Fruit fly (Drosophila melanogaster): ENCODE data around the gene CG9356.
A peak's percentile ranks its signal among the peaks of the same experiment; 100 is the strongest.

Gene CG9356

DNA sequence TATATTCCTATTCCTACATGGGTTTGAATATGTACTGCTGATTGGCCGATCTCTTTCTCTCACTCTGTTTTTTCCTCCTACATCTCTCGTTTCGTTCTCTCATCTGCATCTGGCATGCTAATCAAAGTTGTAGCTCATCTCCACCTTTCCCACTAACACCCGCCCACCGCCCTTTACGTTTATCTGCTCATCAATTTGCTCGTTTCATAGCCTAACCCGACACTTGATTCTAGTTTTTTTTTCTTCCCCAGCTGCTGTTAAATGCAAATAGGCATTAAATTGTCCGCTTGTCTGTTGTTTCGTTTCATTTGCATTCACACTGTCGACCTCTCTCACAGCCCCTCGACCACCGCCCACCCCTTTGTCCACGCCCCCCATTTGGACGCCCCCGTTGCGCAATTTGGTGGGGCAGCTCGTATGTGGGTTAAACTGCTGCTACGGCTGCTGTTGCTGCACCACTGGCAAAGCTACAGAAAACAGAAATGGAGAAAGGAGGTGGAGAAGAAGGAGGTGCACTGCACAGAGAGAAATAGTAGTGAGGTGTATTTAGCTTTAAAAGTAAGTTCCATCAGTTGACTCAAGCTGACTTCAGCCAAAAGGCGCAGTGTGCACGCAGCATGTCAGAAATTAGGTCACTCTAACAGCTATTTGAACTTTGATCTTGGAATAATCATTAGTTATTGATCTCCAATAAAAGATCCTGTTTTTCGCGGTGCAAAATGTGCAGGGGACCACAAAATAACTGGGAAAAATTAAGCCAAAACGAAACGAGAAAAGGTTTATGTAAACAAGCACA is 16.6 kb upstream of the CG9356 start (continued):
- peak; percentile 41 for TF ChIP-seq CG11762 (GFP tag; optimal IDR thresholded peaks at IDR 0.05; ENCODE audit: insufficient read depth)
- peak; percentile 58 for TF ChIP-seq Eip78C (GFP tag)
- no peak for TF ChIP-seq Hr38 (GFP tag; optimal IDR thresholded peaks at IDR 0.05)
- peak; percentile 24 for TF ChIP-seq CG31627 (GFP tag; optimal IDR thresholded peaks at IDR 0.05)
- TF ChIP-seq net (GFP tag; optimal IDR thresholded peaks at IDR 0.05) = peak; percentile 46
- TF ChIP-seq CG3919 (GFP tag; optimal IDR thresholded peaks at IDR 0.05) = peak; percentile 37

dm6 chr3R:9419300-9419652 is 15.2 kb upstream of the CG9356 start:
- TF ChIP-seq salr (GFP tag; optimal IDR thresholded peaks at IDR 0.05) = no peak
- no peak for TF ChIP-seq CG3032 (tag; optimal IDR thresholded peaks at IDR 0.05)
- peak; percentile 11 for TF ChIP-seq dsx (GFP tag; optimal IDR thresholded peaks at IDR 0.05; ENCODE audit: poor library complexity, severe bottlenecking)
- no peak for TF ChIP-seq svp (GFP tag)
- no peak for TF ChIP-seq OdsH (GFP tag; optimal IDR thresholded peaks at IDR 0.05)
- no peak for TF ChIP-seq CG11902 (GFP tag; optimal IDR thresholded peaks at IDR 0.05)
- no peak for TF ChIP-seq CG31627 (GFP tag; optimal IDR thresholded peaks at IDR 0.05)
- peak; percentile 14 for TF ChIP-seq Eip75B (GFP tag; optimal IDR thresholded peaks at IDR 0.05)
- TF ChIP-seq CG15336 (GFP tag; IDR thresholded peaks at IDR 0.05) = no peak
- TF ChIP-seq net (GFP tag; optimal IDR thresholded peaks at IDR 0.05) = peak; percentile 26
- peak; percentile 3 for TF ChIP-seq CG3919 (GFP tag; optimal IDR thresholded peaks at IDR 0.05)
- TF ChIP-seq acj6 (GFP tag; optimal IDR thresholded peaks at IDR 0.05) = no peak
- peak; percentile 65 for TF ChIP-seq vri (GFP tag; optimal IDR thresholded peaks at IDR 0.05)
- TF ChIP-seq Hr4 (GFP tag; optimal IDR thresholded peaks at IDR 0.05) = no peak
- TF ChIP-seq CG7368 (GFP tag; optimal IDR thresholded peaks at IDR 0.05) = no peak
- no peak for TF ChIP-seq fkh (GFP tag; optimal IDR thresholded peaks at IDR 0.05)
- TF ChIP-seq CG6854 (GFP tag; optimal IDR thresholded peaks at IDR 0.05) = peak; percentile 62
- TF ChIP-seq CG11762 (GFP tag; optimal IDR thresholded peaks at IDR 0.05; ENCODE audit: insufficient read depth) = no peak
- TF ChIP-seq CG10631 (GFP tag; optimal IDR thresholded peaks at IDR 0.05) = no peak
- no peak for TF ChIP-seq CG9139 (GFP tag; optimal IDR thresholded peaks at IDR 0.05)
- no peak for TF ChIP-seq Ets21C (GFP tag; optimal IDR thresholded peaks at IDR 0.05)
- TF ChIP-seq CG32006 (GFP tag; optimal IDR thresholded peaks at IDR 0.05) = no peak
- TF ChIP-seq CG8632 (GFP tag; optimal IDR thresholded peaks at IDR 0.05) = no peak
- peak; percentile 59 for TF ChIP-seq fd85E (GFP tag; optimal IDR thresholded peaks at IDR 0.05)
- TF ChIP-seq esn (GFP tag; optimal IDR thresholded peaks at IDR 0.05) = peak; percentile 1
- TF ChIP-seq lz (GFP tag; optimal IDR thresholded peaks at IDR 0.05) = no peak
- TF ChIP-seq topi (GFP tag; optimal IDR thresholded peaks at IDR 0.05) = no peak
- TF ChIP-seq eg (GFP tag; IDR thresholded peaks at IDR 0.05) = no peak
- peak; percentile 49 for TF ChIP-seq CG16779 (tag; optimal IDR thresholded peaks at IDR 0.05)
- TF ChIP-seq Blimp-1 (GFP tag; optimal IDR thresholded peaks at IDR 0.05) = no peak
- TF ChIP-seq Sox14 (GFP tag; optimal IDR thresholded peaks at IDR 0.05) = peak; percentile 76
- peak; percentile 74 for TF ChIP-seq Eip78C (GFP tag)
- TF ChIP-seq cyc (GFP tag; optimal IDR thresholded peaks at IDR 0.05) = no peak
- TF ChIP-seq CG6792 (GFP tag; optimal IDR thresholded peaks at IDR 0.05) = no peak
- TF ChIP-seq dac (GFP tag; optimal IDR thresholded peaks at IDR 0.05) = peak; percentile 9
- no peak for TF ChIP-seq CG11294 (GFP tag; IDR thresholded peaks at IDR 0.05)
- no peak for TF ChIP-seq CG8319 (GFP tag; optimal IDR thresholded peaks at IDR 0.05)
- no peak for TF ChIP-seq Eip93F (GFP tag; optimal IDR thresholded peaks at IDR 0.05)
- TF ChIP-seq achi (GFP tag; optimal IDR thresholded peaks at IDR 0.05) = no peak
- TF ChIP-seq Gug (GFP tag; IDR thresholded peaks at IDR 0.05) = no peak
- TF ChIP-seq CG34406 (GFP tag; optimal IDR thresholded peaks at IDR 0.05) = no peak
- no peak for TF ChIP-seq CG8119 (GFP tag; IDR thresholded peaks at IDR 0.05)
- TF ChIP-seq Lpt (GFP tag; optimal IDR thresholded peaks at IDR 0.05) = peak; percentile 19
- TF ChIP-seq CG1621 (tag; optimal IDR thresholded peaks at IDR 0.05) = no peak
- no peak for TF ChIP-seq Met (GFP tag; optimal IDR thresholded peaks at IDR 0.05)
- peak; percentile 34 for TF ChIP-seq Sox102F (GFP tag; optimal IDR thresholded peaks at IDR 0.05)
- no peak for TF ChIP-seq spab (GFP tag; optimal IDR thresholded peaks at IDR 0.05)
- no peak for TF ChIP-seq CG4318 (GFP tag; optimal IDR thresholded peaks at IDR 0.05)

Measured in whole organism, prepupa.